Worm (Caenorhabditis elegans): Measurements from ENCODE around the gene cest-32.

ce11 chrV:5272619-5273074 lies 39.0 kb upstream of the cest-32 start:
- no peak for TF ChIP-seq nfya-1 (tag; optimal IDR thresholded peaks at IDR 0.05)
- TF ChIP-seq pha-4 (tag; optimal IDR thresholded peaks at IDR 0.05): no peak
- no peak for TF ChIP-seq pqm-1 (tag; optimal IDR thresholded peaks at IDR 0.05)
- no peak for TF ChIP-seq unc-42 (tag; optimal IDR thresholded peaks at IDR 0.05)
- no peak for TF ChIP-seq unc-3 (GFP tag; conservative IDR thresholded peaks at IDR 0.05)
- no peak for TF ChIP-seq unc-3 (tag; optimal IDR thresholded peaks at IDR 0.05)
- no peak for TF ChIP-seq unc-86 (tag; optimal IDR thresholded peaks at IDR 0.05)
- no peak for TF ChIP-seq fkh-10 (GFP tag; optimal IDR thresholded peaks at IDR 0.05)
- no peak for TF ChIP-seq hlh-8 (tag; optimal IDR thresholded peaks at IDR 0.05)
- no peak for TF ChIP-seq nhr-11 (tag; optimal IDR thresholded peaks at IDR 0.05)
- no peak for TF ChIP-seq tbx-2 (tag; optimal IDR thresholded peaks at IDR 0.05)
- TF ChIP-seq hlh-13 (GFP tag; optimal IDR thresholded peaks at IDR 0.05): no peak
- TF ChIP-seq unc-55 (GFP tag; optimal IDR thresholded peaks at IDR 0.05): peak; percentile 54
- TF ChIP-seq ets-4 (tag; optimal IDR thresholded peaks at IDR 0.05): no peak

All from whole organism, late embryonic.